Worm (Caenorhabditis elegans): ENCODE results near the gene ZK418.11.

- TF ChIP-seq lsl-1 (GFP tag; optimal IDR thresholded peaks at IDR 0.05) (no peak), let-607 (tag; optimal IDR thresholded peaks at IDR 0.05) (no peak), nhr-179 (tag; optimal IDR thresholded peaks at IDR 0.05) (no peak), attf-3 (GFP tag; conservative IDR thresholded peaks at IDR 0.05) (no peak), ceh-100 (GFP tag; IDR thresholded peaks at IDR 0.05) (no peak), aptf-3 (GFP tag; IDR thresholded peaks at IDR 0.05) (no peak), F57C9.4 (tag; optimal IDR thresholded peaks at IDR 0.05) (no peak), ztf-3 (GFP tag; optimal IDR thresholded peaks at IDR 0.05) (no peak), akir-1 (GFP tag; optimal IDR thresholded peaks at IDR 0.05) (no peak), zfh-2 (GFP tag; conservative IDR thresholded peaks at IDR 0.05) (no peak), T07F8.4 (tag; optimal IDR thresholded peaks at IDR 0.05) (no peak)
These were observed 48.1 kb downstream of the ZK418.11 start for ce11 chrIII:7148191-7148590.
